Worm (Caenorhabditis elegans) whole organism, late embryonic: ENCODE measurements around the gene F47B8.4.
A peak's percentile ranks its signal among the peaks of the same experiment; 100 is the strongest.

Experiments
- C08G9.2 ChIP-seq: sonication (generic microtip); optimal IDR thresholded peaks from 2 replicates; lab custom pipeline; 2016; ENCODE audit warnings: mild to moderate bottlenecking, missing genetic modification characterization, moderate library complexity, missing compliant biosample characterization
- C38D4.7 ChIP-seq: fragments of 200-800 bp; sonication (Bioruptor generic); optimal IDR thresholded peaks from 2 replicates; lab custom pipeline; 2018; ENCODE audit warnings: mild to moderate bottlenecking, missing genetic modification characterization, moderate library complexity, missing compliant biosample characterization
- K02D7.2 ChIP-seq: sonication (generic microtip); optimal IDR thresholded peaks from 2 replicates; lab custom pipeline; 2017; ENCODE audit warnings: mild to moderate bottlenecking, missing genetic modification characterization, missing compliant biosample characterization
- ama-1 ChIP-seq: fragments of 150-350 bp; optimal IDR thresholded peaks from 2 replicates; lab custom pipeline; 2014
- ceh-14 ChIP-seq: sonication (generic microtip); optimal IDR thresholded peaks from 2 replicates; lab custom pipeline; 2016; ENCODE audit warnings: missing genotype, missing genetic modification characterization, missing compliant biosample characterization
- ceh-18 ChIP-seq: sonication (generic microtip); optimal IDR thresholded peaks from 2 replicates; lab custom pipeline; 2016; ENCODE audit warnings: missing genetic modification characterization, missing compliant biosample characterization
- ceh-19 ChIP-seq: fragments of 200-800 bp; sonication (Bioruptor generic); optimal IDR thresholded peaks from 2 replicates; lab custom pipeline; 2018; ENCODE audit warnings: mild to moderate bottlenecking, missing genetic modification characterization, missing compliant biosample characterization
- ceh-2 ChIP-seq: sonication (generic microtip); optimal IDR thresholded peaks from 2 replicates; lab custom pipeline; 2016; ENCODE audit warnings: missing genotype, missing genetic modification characterization, missing compliant biosample characterization
- ceh-22 ChIP-seq: sonication (generic microtip); optimal IDR thresholded peaks from 2 replicates; lab custom pipeline; 2017; ENCODE audit warnings: missing biosample characterization, missing genetic modification characterization
- ceh-30 ChIP-seq: fragments of 150-350 bp; optimal IDR thresholded peaks from 2 replicates; lab custom pipeline; 2014; ENCODE audit warnings: missing biosample characterization, missing genetic modification characterization
- ceh-34 ChIP-seq: sonication (generic microtip); optimal IDR thresholded peaks from 2 replicates; lab custom pipeline; 2016; ENCODE audit warnings: mild to moderate bottlenecking, missing genetic modification characterization, missing compliant biosample characterization
- ceh-48 ChIP-seq: sonication (generic microtip); optimal IDR thresholded peaks from 2 replicates; lab custom pipeline; 2016; ENCODE audit warnings: missing genetic modification characterization, inconsistent platforms, missing compliant biosample characterization
- ceh-6 ChIP-seq: fragments of 200-800 bp; sonication (Bioruptor generic); optimal IDR thresholded peaks from 2 replicates; lab custom pipeline; 2018; ENCODE audit warnings: mild to moderate bottlenecking, missing genetic modification characterization, missing compliant biosample characterization
- ceh-9 ChIP-seq: sonication (generic microtip); optimal IDR thresholded peaks from 2 replicates; lab custom pipeline; 2016; ENCODE audit warnings: mild to moderate bottlenecking, missing genetic modification characterization, inconsistent platforms, missing compliant biosample characterization
- che-1 ChIP-seq: sonication (generic microtip); optimal IDR thresholded peaks from 2 replicates; lab custom pipeline; 2016; ENCODE audit warnings: mild to moderate bottlenecking, missing genetic modification characterization, missing compliant biosample characterization
- dmd-4 ChIP-seq: sonication (generic microtip); optimal IDR thresholded peaks from 2 replicates; lab custom pipeline; 2016; ENCODE audit warnings: borderline replicate concordance, missing genetic modification characterization, missing compliant biosample characterization
- elt-2 ChIP-seq: sonication (generic microtip); optimal IDR thresholded peaks from 2 replicates; lab custom pipeline; 2016; ENCODE audit warnings: missing genetic modification reagents, missing genetic modification characterization, missing compliant biosample characterization
- ets-4 ChIP-seq: sonication (generic microtip); optimal IDR thresholded peaks from 2 replicates; lab custom pipeline; 2016; ENCODE audit warnings: missing genetic modification characterization, missing compliant biosample characterization
- eyg-1 ChIP-seq: sonication (generic microtip); optimal IDR thresholded peaks from 2 replicates; lab custom pipeline; 2016; ENCODE audit warnings: missing genotype, missing genetic modification characterization, missing compliant biosample characterization
- fkh-10 ChIP-seq: fragments of 150-350 bp; optimal IDR thresholded peaks from 2 replicates; lab custom pipeline; 2014; ENCODE audit warnings: missing biosample characterization, missing genetic modification reagents, missing genetic modification characterization
- fkh-6 ChIP-seq: sonication (generic microtip); optimal IDR thresholded peaks from 2 replicates; lab custom pipeline; 2016; ENCODE audit warnings: missing genetic modification characterization, missing compliant biosample characterization
- gmeb-2 ChIP-seq: sonication (generic microtip); optimal IDR thresholded peaks from 2 replicates; lab custom pipeline; 2016; ENCODE audit warnings: missing genetic modification characterization, inconsistent platforms, missing compliant biosample characterization
- madf-2 ChIP-seq: sonication (generic microtip); optimal IDR thresholded peaks from 2 replicates; lab custom pipeline; 2017; ENCODE audit warnings: missing genetic modification characterization, missing compliant biosample characterization
- mec-3 ChIP-seq: sonication (generic microtip); optimal IDR thresholded peaks from 2 replicates; lab custom pipeline; 2016; ENCODE audit warnings: borderline replicate concordance, missing genetic modification characterization, missing compliant biosample characterization
- nfya-1 ChIP-seq: sonication (generic microtip); optimal IDR thresholded peaks from 2 replicates; lab custom pipeline; 2017; ENCODE audit warnings: missing genetic modification characterization, mild to moderate bottlenecking, missing compliant biosample characterization, antibody characterized with exemption, moderate library complexity
- nhr-11 ChIP-seq: fragments of 150-350 bp; optimal IDR thresholded peaks from 2 replicates; lab custom pipeline; 2014; ENCODE audit warnings: missing biosample characterization, missing genetic modification characterization
- nhr-232 ChIP-seq: sonication (generic microtip); optimal IDR thresholded peaks from 2 replicates; lab custom pipeline; 2016; ENCODE audit warnings: missing genetic modification characterization, missing compliant biosample characterization
- pat-9 ChIP-seq: fragments of 200-800 bp; sonication (Bioruptor generic); optimal IDR thresholded peaks from 2 replicates; lab custom pipeline; 2018; ENCODE audit warnings: mild to moderate bottlenecking, missing genetic modification characterization, moderate library complexity, missing compliant biosample characterization
- pax-1 ChIP-seq: fragments of 150-350 bp; optimal IDR thresholded peaks from 2 replicates; lab custom pipeline; 2014; ENCODE audit warnings: missing biosample characterization, missing genetic modification characterization
- pha-2 ChIP-seq: sonication (generic microtip); optimal IDR thresholded peaks from 2 replicates; lab custom pipeline; 2017; ENCODE audit warnings: mild to moderate bottlenecking, missing genetic modification characterization, missing compliant biosample characterization
- pha-4 ChIP-seq: fragments of 150-350 bp; optimal IDR thresholded peaks from 2 replicates; lab custom pipeline; 2018; ENCODE audit warnings: missing biosample characterization, missing genetic modification reagents, missing genetic modification characterization
- ref-2 ChIP-seq: sonication (generic microtip); optimal IDR thresholded peaks from 2 replicates; lab custom pipeline; 2016; ENCODE audit warnings: missing genetic modification characterization, missing compliant biosample characterization
- rnt-1 ChIP-seq: sonication (generic microtip); optimal IDR thresholded peaks from 2 replicates; lab custom pipeline; 2016; ENCODE audit warnings: missing genetic modification characterization, missing compliant biosample characterization
- sdc-2 ChIP-seq: sonication (generic microtip); optimal IDR thresholded peaks from 2 replicates; lab custom pipeline; 2016; ENCODE audit warnings: missing genotype, missing genetic modification characterization, missing compliant biosample characterization
- syd-9 ChIP-seq: sonication (generic microtip); optimal IDR thresholded peaks from 2 replicates; lab custom pipeline; 2016; ENCODE audit warnings: mild to moderate bottlenecking, missing genetic modification characterization, moderate library complexity, missing compliant biosample characterization
- tbx-2 ChIP-seq: sonication (generic microtip); optimal IDR thresholded peaks from 2 replicates; lab custom pipeline; 2016; ENCODE audit warnings: missing genetic modification characterization, missing compliant biosample characterization
- ttx-3 ChIP-seq: sonication (generic microtip); optimal IDR thresholded peaks from 2 replicates; lab custom pipeline; 2016; ENCODE audit warnings: missing genetic modification reagents, missing genetic modification characterization, missing compliant biosample characterization
- unc-3 ChIP-seq, 2 experiments: fragments of 200-800 bp in 1 of 2; sonication (Bioruptor generic) in 1 of 2; sonication (generic microtip) in 1 of 2; conservative IDR thresholded peaks in 1 of 2; optimal IDR thresholded peaks in 1 of 2; 2 replicates each; pipeline versions ENCODE4 v1.3.6 to Lab custom; 2016 to 2022; ENCODE audit warnings: missing compliant biosample characterization in 2 of 2, missing genetic modification characterization in 2 of 2, missing genetic modification reagents in 1 of 2
- unc-42 ChIP-seq: sonication (generic microtip); optimal IDR thresholded peaks from 2 replicates; lab custom pipeline; 2016; ENCODE audit warnings: missing genotype, missing genetic modification characterization, missing compliant biosample characterization
- unc-86 ChIP-seq: sonication (generic microtip); optimal IDR thresholded peaks from 2 replicates; lab custom pipeline; 2016; ENCODE audit warnings: missing genetic modification characterization, missing compliant biosample characterization
- ztf-16 ChIP-seq: sonication (generic microtip); optimal IDR thresholded peaks from 2 replicates; lab custom pipeline; 2017; ENCODE audit warnings: missing genetic modification characterization, missing compliant biosample characterization

The F47B8.4 gene

ce11 chrV:14366487-14366962, 42.1 kb upstream of the F47B8.4 start:
- TF ChIP-seq C08G9.2: peak; percentile 42
- TF ChIP-seq ceh-14 (tag; lab: Kevin White, UChicago): no peak
- TF ChIP-seq ceh-6 (GFP tag; lab: Kevin White, UChicago): no peak
- TF ChIP-seq elt-2 (tag; lab: Kevin White, UChicago): no peak
- TF ChIP-seq ztf-16 (tag; lab: Kevin White, UChicago): no peak
- no peak for TF ChIP-seq pax-1
- TF ChIP-seq ceh-48: no peak
- no peak for TF ChIP-seq pat-9
- no peak for TF ChIP-seq gmeb-2
- peak; percentile 1 for TF ChIP-seq dmd-4 (tag; lab: Kevin White, UChicago)
- no peak for TF ChIP-seq ceh-9 (tag; lab: Kevin White, UChicago)
- TF ChIP-seq ceh-2 (tag; lab: Kevin White, UChicago): no peak
- no peak for TF ChIP-seq K02D7.2
- peak; percentile 55 for TF ChIP-seq mec-3 (tag; lab: Kevin White, UChicago)
- no peak for TF ChIP-seq ceh-22 (tag; lab: Kevin White, UChicago)
- no peak for TF ChIP-seq tbx-2 (tag; lab: Kevin White, UChicago)
- TF ChIP-seq pha-2 (tag; lab: Kevin White, UChicago): no peak
- no peak for TF ChIP-seq rnt-1 (tag; lab: Kevin White, UChicago)
- no peak for TF ChIP-seq nhr-11
- TF ChIP-seq eyg-1 (tag; lab: Kevin White, UChicago): no peak
- TF ChIP-seq ama-1: no peak
- no peak for TF ChIP-seq ceh-19
- TF ChIP-seq C38D4.7: no peak
- peak; percentile 2 for TF ChIP-seq sdc-2 (tag; lab: Kevin White, UChicago)
- no peak for TF ChIP-seq fkh-6 (tag; lab: Kevin White, UChicago)
- no peak for TF ChIP-seq ceh-30 (tag; lab: Kevin White, UChicago)
- no peak for TF ChIP-seq unc-86
- TF ChIP-seq syd-9 (tag; lab: Kevin White, UChicago): no peak
- TF ChIP-seq ref-2 (tag; lab: Kevin White, UChicago): peak; percentile 15
- TF ChIP-seq ttx-3 (tag; lab: Kevin White, UChicago): no peak
- no peak for TF ChIP-seq pha-4 (tag; lab: Kevin White, UChicago)
- TF ChIP-seq ets-4: no peak
- no peak for TF ChIP-seq unc-42 (tag; lab: Kevin White, UChicago)
- TF ChIP-seq, all 69 proteins: peak for 5

ce11 chrV:14364586-14365248, 40.2 kb upstream of the F47B8.4 start:
- TF ChIP-seq ztf-16 (tag; lab: Kevin White, UChicago) (no peak), nfya-1 (peak; percentile 13)

- TF ChIP-seq dmd-4 (tag; lab: Kevin White, UChicago) (no peak), fkh-10 (no peak), unc-3 (GFP tag; conservative IDR thresholded peaks at IDR 0.05; lab: Robert Waterston, UW) (no peak), unc-3 (tag; optimal IDR thresholded peaks at IDR 0.05; lab: Kevin White, UChicago) (no peak), madf-2 (tag; lab: Kevin White, UChicago) (no peak), che-1 (no peak), pax-1 (no peak), C08G9.2 (no peak), ceh-18 (tag; lab: Kevin White, UChicago) (no peak), nhr-232 (tag; lab: Kevin White, UChicago) (no peak), ceh-34 (tag; lab: Kevin White, UChicago) (no peak), ceh-19 (no peak), unc-86 (no peak), mec-3 (tag; lab: Kevin White, UChicago) (no peak)
Observed at ce11 chrV:14361973-14362372, 37.5 kb upstream of the F47B8.4 start.
